Worm (Caenorhabditis elegans) whole organism, young adult: ENCODE measurements around the gene scl-5.

Source experiments
- B0261.1 ChIP-seq: sonication (generic microtip); optimal IDR thresholded peaks from 2 replicates; lab custom pipeline; 2016; ENCODE audit warnings: mild to moderate bottlenecking, missing genetic modification characterization, moderate library complexity, missing compliant biosample characterization
- B0336.3 ChIP-seq: fragments of 200-800 bp; sonication (Bioruptor generic); IDR thresholded peaks from 2 replicates; pipeline ENCODE4 v1.3.6; 2022; ENCODE audit warnings: missing genetic modification characterization, missing compliant biosample characterization
- F33H1.4 ChIP-seq: fragments of 200-800 bp; sonication (Bioruptor generic); IDR thresholded peaks from 2 replicates; pipeline ENCODE4 v1.3.6; 2022; ENCODE audit warnings: missing genetic modification reagents, missing genetic modification characterization, missing compliant biosample characterization
- F37B4.10 ChIP-seq: fragments of 200-800 bp; sonication (Bioruptor generic); IDR thresholded peaks from 2 replicates; pipeline ENCODE4 v1.3.6; 2022; ENCODE audit warnings: missing genetic modification characterization, missing compliant biosample characterization
- F52B5.7 ChIP-seq: sonication (generic microtip); optimal IDR thresholded peaks from 2 replicates; lab custom pipeline; 2016; ENCODE audit warnings: mild to moderate bottlenecking, missing genetic modification characterization, missing compliant biosample characterization
- F55B11.4 ChIP-seq: sonication (generic microtip); optimal IDR thresholded peaks from 2 replicates; lab custom pipeline; 2016; ENCODE audit warnings: missing compliant biosample characterization, missing genetic modification characterization, borderline replicate concordance; ENCODE audit not compliant: insufficient read depth
- F57A8.1 ChIP-seq: fragments of 200-800 bp; sonication (Bioruptor generic); optimal IDR thresholded peaks from 2 replicates; lab custom pipeline; 2018; ENCODE audit warnings: mild to moderate bottlenecking, missing genetic modification characterization, moderate library complexity, missing compliant biosample characterization
- K12H6.12 ChIP-seq: fragments of 200-800 bp; sonication (Bioruptor generic); optimal IDR thresholded peaks from 2 replicates; lab custom pipeline; 2018; ENCODE audit warnings: mild to moderate bottlenecking, missing genetic modification characterization, missing compliant biosample characterization
- Y56A3A.18 ChIP-seq: fragments of 200-800 bp; sonication (Bioruptor generic); IDR thresholded peaks from 2 replicates; pipeline ENCODE4 v1.3.6; 2022; ENCODE audit warnings: missing genetic modification reagents, missing genetic modification characterization, missing compliant biosample characterization
- Y67H2A.10 ChIP-seq: fragments of 200-800 bp; sonication (Bioruptor generic); conservative IDR thresholded peaks from 2 replicates; pipeline ENCODE4 v1.3.6; 2022; ENCODE audit warnings: missing genetic modification reagents, missing genetic modification characterization, missing compliant biosample characterization
- ZK185.1 ChIP-seq: sonication (generic microtip); optimal IDR thresholded peaks from 2 replicates; lab custom pipeline; 2016; ENCODE audit warnings: mild to moderate bottlenecking, missing genetic modification characterization, missing compliant biosample characterization; ENCODE audit not compliant: poor library complexity, severe bottlenecking
- aptf-3 ChIP-seq: fragments of 200-800 bp; sonication (Bioruptor generic); IDR thresholded peaks from 2 replicates; pipeline ENCODE4 v1.3.6; 2022; ENCODE audit warnings: missing genetic modification characterization, missing compliant biosample characterization
- atf-7 ChIP-seq: sonication (generic microtip); optimal IDR thresholded peaks from 2 replicates; lab custom pipeline; 2017; ENCODE audit warnings: mild to moderate bottlenecking, missing genetic modification characterization, missing compliant biosample characterization
- attf-6 ChIP-seq: fragments of 200-800 bp; sonication (Bioruptor generic); IDR thresholded peaks from 2 replicates; pipeline ENCODE4 v1.3.6; 2022; ENCODE audit warnings: missing genetic modification reagents, missing genetic modification characterization, missing compliant biosample characterization
- bed-1 ChIP-seq: fragments of 200-800 bp; sonication (Bioruptor generic); IDR thresholded peaks from 2 replicates; pipeline ENCODE4 v1.3.6; 2022; ENCODE audit warnings: missing genetic modification reagents, missing genetic modification characterization, missing compliant biosample characterization
- bed-2 ChIP-seq: fragments of 200-800 bp; sonication (Bioruptor generic); IDR thresholded peaks from 2 replicates; pipeline ENCODE4 v1.3.6; 2022; ENCODE audit warnings: missing genetic modification reagents, missing genetic modification characterization, missing compliant biosample characterization
- ccch-3 ChIP-seq: fragments of 200-800 bp; sonication (Bioruptor generic); optimal IDR thresholded peaks from 2 replicates; lab custom pipeline; 2018; ENCODE audit warnings: mild to moderate bottlenecking, missing genetic modification characterization, missing compliant biosample characterization
- cebp-1 ChIP-seq, 2 experiments: fragments of 200-800 bp in 1 of 2; sonication (Bioruptor generic) in 1 of 2; sonication (generic microtip) in 1 of 2; IDR thresholded peaks in 1 of 2; optimal IDR thresholded peaks in 1 of 2; 2 replicates each; pipeline versions ENCODE4 v1.3.6 to Lab custom; 2017 to 2022; ENCODE audit warnings: missing compliant biosample characterization in 2 of 2, missing genetic modification characterization in 2 of 2, mild to moderate bottlenecking in 1 of 2, missing genetic modification reagents in 1 of 2, moderate library complexity in 1 of 2
- cebp-2 ChIP-seq: fragments of 200-800 bp; sonication (Bioruptor generic); IDR thresholded peaks from 2 replicates; pipeline ENCODE4 v1.3.6; 2022; ENCODE audit warnings: missing genetic modification characterization, missing compliant biosample characterization
- ceh-100 ChIP-seq: fragments of 200-800 bp; sonication (Bioruptor generic); IDR thresholded peaks from 2 replicates; pipeline ENCODE4 v1.3.6; 2022; ENCODE audit warnings: missing genetic modification reagents, missing genetic modification characterization, missing compliant biosample characterization
- ceh-27 ChIP-seq: fragments of 200-800 bp; sonication (Bioruptor generic); optimal IDR thresholded peaks from 2 replicates; lab custom pipeline; 2018; ENCODE audit warnings: mild to moderate bottlenecking, missing genetic modification characterization, moderate library complexity, missing compliant biosample characterization
- ceh-91 ChIP-seq: fragments of 200-800 bp; sonication (Bioruptor generic); IDR thresholded peaks from 2 replicates; pipeline ENCODE4 v1.3.6; 2022; ENCODE audit warnings: missing genetic modification reagents, missing genetic modification characterization, missing compliant biosample characterization
- dpff-1 ChIP-seq: sonication (generic microtip); optimal IDR thresholded peaks from 2 replicates; lab custom pipeline; 2017; ENCODE audit warnings: mild to moderate bottlenecking, missing genetic modification characterization, missing compliant biosample characterization
- egl-18 ChIP-seq: fragments of 200-800 bp; sonication (Bioruptor generic); IDR thresholded peaks from 2 replicates; pipeline ENCODE4 v1.3.6; 2022; ENCODE audit warnings: missing genetic modification reagents, missing genetic modification characterization, missing compliant biosample characterization
- hlh-12 ChIP-seq: sonication (generic microtip); optimal IDR thresholded peaks from 2 replicates; lab custom pipeline; 2016; ENCODE audit warnings: missing genetic modification characterization, missing compliant biosample characterization
- hmg-20 ChIP-seq: fragments of 200-800 bp; sonication (Bioruptor generic); IDR thresholded peaks from 2 replicates; pipeline ENCODE4 v1.3.6; 2022; ENCODE audit warnings: missing genetic modification reagents, missing genetic modification characterization, missing compliant biosample characterization
- lin-35 ChIP-seq, 3 experiments: fragments of 150-350 bp in 2 of 3; sonication (generic microtip) in 1 of 3; optimal IDR thresholded peaks; 2 replicates each; lab custom pipeline; 2014 to 2018; ENCODE audit warnings: missing biosample characterization in 3 of 3, missing genetic modification characterization in 3 of 3, missing genetic modification reagents in 3 of 3
- lin-40 ChIP-seq: sonication (generic microtip); optimal IDR thresholded peaks from 2 replicates; lab custom pipeline; 2016; ENCODE audit warnings: missing genetic modification characterization, mild to moderate bottlenecking, missing compliant biosample characterization, missing genotype, missing genetic modification reagents
- lin-54 ChIP-seq: fragments of 200-800 bp; sonication (Bioruptor generic); optimal IDR thresholded peaks from 2 replicates; lab custom pipeline; 2018; ENCODE audit warnings: mild to moderate bottlenecking, missing genetic modification characterization, missing compliant biosample characterization
- madf-8 ChIP-seq: fragments of 200-800 bp; sonication (Bioruptor generic); conservative IDR thresholded peaks from 2 replicates; pipeline ENCODE4 v1.3.6; 2022; ENCODE audit warnings: missing genetic modification reagents, missing genetic modification characterization, missing compliant biosample characterization
- mes-4 ChIP-seq: sonication (generic microtip); optimal IDR thresholded peaks from 2 replicates; lab custom pipeline; 2016; ENCODE audit warnings: missing genotype, missing genetic modification characterization, missing compliant biosample characterization
- nfya-1 ChIP-seq: sonication (generic microtip); optimal IDR thresholded peaks from 2 replicates; lab custom pipeline; 2017; ENCODE audit warnings: antibody characterized with exemption, missing compliant biosample characterization, missing genetic modification characterization, borderline replicate concordance; ENCODE audit not compliant: insufficient read depth
- nfyb-1 ChIP-seq: fragments of 200-800 bp; sonication (Bioruptor generic); IDR thresholded peaks from 2 replicates; pipeline ENCODE4 v1.3.6; 2022; ENCODE audit warnings: missing genetic modification reagents, missing genetic modification characterization, missing compliant biosample characterization
- nhr-179 ChIP-seq: sonication (generic microtip); optimal IDR thresholded peaks from 2 replicates; lab custom pipeline; 2016; ENCODE audit warnings: mild to moderate bottlenecking, missing genetic modification characterization, missing compliant biosample characterization
- rcor-1 ChIP-seq: fragments of 200-800 bp; sonication (Bioruptor generic); IDR thresholded peaks from 2 replicates; pipeline ENCODE4 v1.3.6; 2022; ENCODE audit warnings: missing genetic modification reagents, missing genetic modification characterization, missing compliant biosample characterization
- rpc-1 ChIP-seq, 2 experiments: fragments of 150-350 bp in 1 of 2; sonication (generic microtip) in 1 of 2; optimal IDR thresholded peaks; 2 replicates each; lab custom pipeline; 2014 to 2018; ENCODE audit warnings: missing biosample characterization in 1 of 2, missing genetic modification characterization in 1 of 2, missing genetic modification reagents in 1 of 2, missing genotype in 1 of 2
- sdz-38 ChIP-seq: sonication (generic microtip); optimal IDR thresholded peaks from 2 replicates; lab custom pipeline; 2016; ENCODE audit warnings: missing genotype, missing genetic modification characterization, missing compliant biosample characterization
- snpc-1.1 ChIP-seq: sonication (generic microtip); optimal IDR thresholded peaks from 2 replicates; lab custom pipeline; 2017; ENCODE audit warnings: missing genetic modification characterization, mild to moderate bottlenecking, missing compliant biosample characterization, antibody characterized with exemption, moderate library complexity, missing genotype, missing genetic modification reagents; ENCODE audit not compliant: insufficient read depth
- snpc-1.3 ChIP-seq: sonication (generic microtip); optimal IDR thresholded peaks from 2 replicates; lab custom pipeline; 2017; ENCODE audit warnings: missing genetic modification characterization, mild to moderate bottlenecking, missing compliant biosample characterization, antibody characterized with exemption, moderate library complexity, missing genotype, missing genetic modification reagents; ENCODE audit not compliant: insufficient read depth
- snpc-4 ChIP-seq, 5 experiments: fragments of 150-350 bp in 1 of 5; sonication (generic microtip) in 4 of 5; optimal IDR thresholded peaks; 2 replicates each; lab custom pipeline; 2014 to 2018; ENCODE audit warnings: missing genetic modification characterization in 5 of 5, missing biosample characterization in 3 of 5, antibody characterized with exemption in 2 of 5, mild to moderate bottlenecking in 2 of 5, missing compliant biosample characterization in 2 of 5, missing genotype in 2 of 5, moderate library complexity in 2 of 5, missing genetic modification reagents in 1 of 5
- sptf-2 ChIP-seq: fragments of 200-800 bp; sonication (Bioruptor generic); optimal IDR thresholded peaks from 2 replicates; lab custom pipeline; 2018; ENCODE audit warnings: mild to moderate bottlenecking, missing genetic modification characterization, missing compliant biosample characterization
- zfh-2 ChIP-seq: fragments of 200-800 bp; sonication (Bioruptor generic); conservative IDR thresholded peaks from 2 replicates; pipeline ENCODE4 v1.3.6; 2022; ENCODE audit warnings: missing genetic modification reagents, missing genetic modification characterization, missing compliant biosample characterization
- ztf-22 ChIP-seq: fragments of 200-800 bp; sonication (Bioruptor generic); optimal IDR thresholded peaks from 2 replicates; lab custom pipeline; 2018; ENCODE audit warnings: mild to moderate bottlenecking, missing genetic modification characterization, moderate library complexity, missing compliant biosample characterization
- ztf-25 ChIP-seq: fragments of 200-800 bp; sonication (Bioruptor generic); IDR thresholded peaks from 2 replicates; pipeline ENCODE4 v1.3.6; 2022; ENCODE audit warnings: missing genetic modification reagents, missing genetic modification characterization, missing compliant biosample characterization

Gene scl-5

ce11 chrIV:13025853-13026343 is 37.9 kb upstream of the scl-5 start:
- TF ChIP-seq rcor-1 (GFP tag; lab: Robert Waterston, UW): 0 out of 2 replicates have a peak, but pooled peaks have one; percentile 14
- TF ChIP-seq ceh-91: no peak
- peak; percentile 54; the same call in 1 of the 2 replicates for TF ChIP-seq zfh-2 (GFP tag; lab: Robert Waterston, UW)
- TF ChIP-seq nhr-179 (tag; lab: Kevin White, UChicago): no peak
- TF ChIP-seq B0261.1 (tag; lab: Kevin White, UChicago): no peak
- no peak for TF ChIP-seq F52B5.7 (tag; lab: Kevin White, UChicago)
- 0 out of 2 replicates have a peak, but pooled peaks have one; percentile 12 for TF ChIP-seq egl-18 (GFP tag; lab: Robert Waterston, UW)
- peak; percentile 14 for TF ChIP-seq ceh-27 (GFP tag; lab: Kevin White, UChicago)
- TF ChIP-seq cebp-1 (GFP tag; IDR thresholded peaks at IDR 0.05; lab: Robert Waterston, UW): no peak
- peak; percentile 5 for TF ChIP-seq cebp-1 (tag; optimal IDR thresholded peaks at IDR 0.05; lab: Kevin White, UChicago)
- TF ChIP-seq dpff-1 (tag; lab: Kevin White, UChicago): no peak
- no peak for TF ChIP-seq hlh-12 (tag; lab: Kevin White, UChicago)
- no peak for TF ChIP-seq snpc-1.3 (tag; lab: Kevin White, UChicago)
- TF ChIP-seq attf-6: no peak

ce11 chrIV:13026762-13027161 is 37.1 kb upstream of the scl-5 start:
- TF ChIP-seq hmg-20 (GFP tag; lab: Robert Waterston, UW): no peak
- TF ChIP-seq F33H1.4: no peak
- no peak for TF ChIP-seq snpc-4 (GFP tag; optimal IDR thresholded peaks at IDR 0.05; lab: Kevin White, UChicago)
- TF ChIP-seq snpc-4 (tag; optimal IDR thresholded peaks at IDR 0.05; lab: Kevin White, UChicago): no peak
- TF ChIP-seq nfyb-1 (GFP tag; lab: Robert Waterston, UW): peak; percentile 70
- TF ChIP-seq lin-40: no peak
- TF ChIP-seq K12H6.12: no peak
- no peak for TF ChIP-seq mes-4 (tag; lab: Kevin White, UChicago)
- no peak for TF ChIP-seq cebp-2 (GFP tag; lab: Robert Waterston, UW)
- TF ChIP-seq nfya-1 (tag; lab: Kevin White, UChicago): no peak
- TF ChIP-seq zfh-2 (GFP tag; lab: Robert Waterston, UW): peak; percentile 36; the same call in 1 of the 2 replicates
- TF ChIP-seq rpc-1 (optimal IDR thresholded peaks at IDR 0.05; lab: Kevin White, UChicago): no peak
- TF ChIP-seq rpc-1 (tag; optimal IDR thresholded peaks at IDR 0.05; lab: Kevin White, UChicago): no peak
- no peak for TF ChIP-seq ceh-91
- no peak for TF ChIP-seq F37B4.10 (GFP tag; lab: Robert Waterston, UW)
- peak; percentile 51; the same call in 1 of the 2 replicates for TF ChIP-seq B0336.3 (GFP tag; lab: Robert Waterston, UW)
- no peak for TF ChIP-seq ztf-25 (GFP tag; lab: Robert Waterston, UW)
- TF ChIP-seq ztf-22 (GFP tag; lab: Kevin White, UChicago): peak; percentile 34
- TF ChIP-seq F57A8.1 (GFP tag; lab: Kevin White, UChicago): no peak
- TF ChIP-seq aptf-3 (GFP tag; lab: Robert Waterston, UW): no peak
- peak; percentile 63 for TF ChIP-seq atf-7
- no peak for TF ChIP-seq ccch-3
- no peak for TF ChIP-seq bed-1
- TF ChIP-seq lin-54: no peak
- TF ChIP-seq ZK185.1 (tag; lab: Kevin White, UChicago): no peak
- no peak for TF ChIP-seq snpc-1.1
- no peak for TF ChIP-seq madf-8
- no peak for TF ChIP-seq F55B11.4 (tag; lab: Kevin White, UChicago)
- TF ChIP-seq ceh-100 (GFP tag; lab: Robert Waterston, UW): no peak
- no peak for TF ChIP-seq Y67H2A.10 (GFP tag; lab: Robert Waterston, UW)
- no peak for TF ChIP-seq sptf-2
- no peak for TF ChIP-seq bed-2 (GFP tag; lab: Robert Waterston, UW)
- no peak for TF ChIP-seq lin-35 (GFP tag; optimal IDR thresholded peaks at IDR 0.05; lab: Kevin White, UChicago)
- no peak for TF ChIP-seq sdz-38
- TF ChIP-seq Y56A3A.18: peak; percentile 73; the same call in 1 of the 2 replicates
